Fruit fly (Drosophila melanogaster): ENCODE results near the gene CG12995.

DNA sequence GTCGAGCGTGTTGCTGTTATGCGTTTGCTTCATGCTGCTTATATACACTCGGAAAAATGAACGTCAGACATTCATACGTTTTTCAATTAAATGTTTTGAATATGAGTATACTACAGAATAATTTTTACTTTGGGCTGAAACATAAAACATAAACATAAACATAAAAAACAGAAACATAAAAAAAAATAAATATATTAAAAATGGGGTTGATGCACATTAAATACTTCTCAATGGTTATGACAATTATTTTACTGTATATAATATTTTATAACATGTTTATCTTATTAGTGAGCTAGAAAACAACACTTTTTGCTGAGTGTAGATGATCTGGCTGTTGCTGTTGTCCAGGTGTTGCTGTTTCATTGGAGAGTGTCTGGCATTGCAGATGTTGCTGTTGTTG is 27.6 kb upstream of the CG12995 start:
- TF ChIP-seq Sin3A (optimal IDR thresholded peaks at IDR 0.05) = no peak
- TF ChIP-seq h (optimal IDR thresholded peaks at IDR 0.05) = no peak
